Worm (Caenorhabditis elegans) whole organism, midembryonic: ENCODE data around the gene srh-272.

Experiments
- T22C8.4 ChIP-seq: fragments of 200-800 bp; sonication (Bioruptor generic); IDR thresholded peaks from 2 replicates; pipeline ENCODE4 v1.3.6; 2022; ENCODE audit warnings: missing genetic modification characterization, missing compliant biosample characterization
- cog-1 ChIP-seq: sonication (generic microtip); optimal IDR thresholded peaks from 2 replicates; lab custom pipeline; 2016; ENCODE audit warnings: missing genetic modification characterization, missing compliant biosample characterization
- flt-1 ChIP-seq: fragments of 200-800 bp; sonication (Bioruptor generic); IDR thresholded peaks from 2 replicates; pipeline ENCODE4 v1.3.6; 2022; ENCODE audit warnings: missing genetic modification characterization, missing compliant biosample characterization
- klf-2 ChIP-seq: fragments of 200-800 bp; sonication (Bioruptor generic); conservative IDR thresholded peaks from 2 replicates; pipeline ENCODE4 v1.3.6; 2022; ENCODE audit warnings: missing genetic modification reagents, missing genetic modification characterization, missing compliant biosample characterization
- med-1 ChIP-seq: sonication (generic microtip); optimal IDR thresholded peaks from 2 replicates; lab custom pipeline; 2017; ENCODE audit warnings: missing genetic modification characterization, mild to moderate bottlenecking, missing compliant biosample characterization, antibody characterized with exemption, missing genetic modification reagents; ENCODE audit not compliant: insufficient read depth
- ref-1 ChIP-seq: fragments of 200-800 bp; sonication (Bioruptor generic); conservative IDR thresholded peaks from 2 replicates; pipeline ENCODE4 v1.3.6; 2022; ENCODE audit warnings: missing genetic modification reagents, missing genetic modification characterization, missing compliant biosample characterization
- tab-1 ChIP-seq: fragments of 200-800 bp; sonication (Bioruptor generic); IDR thresholded peaks from 2 replicates; pipeline ENCODE4 v1.3.6; 2022; ENCODE audit warnings: missing genetic modification characterization, missing compliant biosample characterization
- ztf-23 ChIP-seq: fragments of 200-800 bp; sonication (Bioruptor generic); IDR thresholded peaks from 2 replicates; pipeline ENCODE4 v1.3.6; 2022; ENCODE audit warnings: missing genetic modification reagents, missing genetic modification characterization, missing compliant biosample characterization
- ztf-29 ChIP-seq: fragments of 200-800 bp; sonication (Bioruptor generic); IDR thresholded peaks from 2 replicates; pipeline ENCODE4 v1.3.6; 2022; ENCODE audit warnings: missing genetic modification reagents, missing genetic modification characterization, missing compliant biosample characterization

srh-272 gene

DNA sequence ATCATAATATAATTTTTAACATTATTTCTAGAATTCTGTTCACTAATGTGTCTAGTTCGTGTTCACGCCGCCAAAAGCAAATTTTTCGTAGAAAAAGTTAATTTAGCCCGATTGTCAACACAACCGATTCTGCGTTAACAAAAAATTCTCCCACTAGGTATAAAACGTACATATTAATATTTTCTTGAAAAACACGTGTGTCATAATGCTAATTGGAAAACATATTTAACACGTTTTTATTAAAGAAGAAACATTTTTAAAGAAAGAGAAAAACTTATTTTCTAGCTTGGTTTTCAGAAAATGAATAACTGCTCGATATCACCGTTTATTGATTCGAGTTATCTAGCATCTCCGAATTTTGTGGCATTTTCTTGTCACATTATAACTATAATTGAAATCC, 7.0 kb downstream of the srh-272 start, which contains the start of gene srh-243:
Gene srh-243, plus strand, starts transcription at position 301 of the 400 bp plus-strand sequence.
- no peak for TF ChIP-seq tab-1 (GFP tag; lab: Robert Waterston, UW)
- no peak for TF ChIP-seq ref-1 (GFP tag; lab: Robert Waterston, UW)

DNA sequence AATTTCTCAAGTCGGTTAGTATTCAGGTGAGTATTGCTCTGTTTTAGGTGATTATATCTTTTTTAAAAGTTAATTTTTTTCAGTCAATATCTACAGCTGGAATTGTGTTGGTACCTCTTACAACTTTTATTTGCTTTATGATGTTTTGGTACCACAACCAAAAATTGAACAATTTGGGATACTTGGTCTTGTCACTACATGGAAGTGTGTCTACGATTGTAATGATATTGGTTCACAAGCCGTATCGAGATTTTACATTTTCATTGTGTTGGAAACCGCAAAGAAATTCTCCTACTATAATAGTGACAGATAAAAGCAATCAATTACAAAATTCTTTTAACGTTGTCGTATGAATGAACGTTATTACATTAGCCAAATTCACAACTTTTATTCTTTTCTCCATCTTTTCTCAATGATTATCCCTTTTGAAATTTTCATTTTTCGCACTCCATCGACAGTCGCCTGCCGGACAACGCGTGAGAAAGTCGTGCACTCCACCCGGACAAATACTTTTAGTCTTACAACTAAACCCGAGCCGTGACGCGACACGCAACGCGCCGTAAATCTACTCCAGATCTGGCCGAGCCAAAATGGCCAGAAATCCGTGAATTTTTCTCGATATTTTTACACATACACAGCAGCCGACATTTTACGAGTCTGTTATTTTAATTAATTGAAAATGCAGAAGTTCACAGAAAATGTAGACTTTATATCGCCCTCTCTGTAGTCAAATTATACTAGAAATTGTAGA, 8.8 kb downstream of the srh-272 start:
- TF ChIP-seq tab-1 (GFP tag; lab: Robert Waterston, UW) = no peak
- TF ChIP-seq flt-1 = no peak
- no peak for TF ChIP-seq ref-1 (GFP tag; lab: Robert Waterston, UW)
- no peak for TF ChIP-seq T22C8.4 (GFP tag; lab: Robert Waterston, UW)
- no peak for TF ChIP-seq ztf-29 (GFP tag; lab: Robert Waterston, UW)
- no peak for TF ChIP-seq med-1 (GFP tag; lab: Kevin White, UChicago)
- no peak for TF ChIP-seq cog-1 (tag; lab: Kevin White, UChicago)
- TF ChIP-seq ztf-23 (GFP tag; lab: Robert Waterston, UW) = no peak
- no peak for TF ChIP-seq klf-2 (GFP tag; lab: Robert Waterston, UW)

DNA sequence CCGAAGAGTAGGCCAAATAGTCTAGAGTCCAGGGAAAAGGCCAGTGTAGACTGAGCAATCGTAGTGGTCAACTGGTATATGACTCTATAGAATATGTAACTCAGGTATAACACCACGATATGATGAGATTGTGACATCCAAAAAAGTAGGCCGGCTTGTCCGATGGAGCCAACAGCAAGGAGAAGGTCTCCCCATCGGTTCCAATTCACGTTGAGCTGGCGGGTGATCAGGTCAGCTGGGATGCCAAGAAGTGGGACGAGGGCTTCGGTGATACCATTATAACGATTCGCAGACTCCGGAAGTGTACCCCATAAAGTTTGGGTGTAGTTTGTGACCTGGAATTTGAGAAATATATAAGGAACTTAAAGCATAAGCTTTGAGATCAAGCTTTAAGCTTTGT, 9.8 kb downstream of the srh-272 start:
- no peak for TF ChIP-seq T22C8.4 (GFP tag; lab: Robert Waterston, UW)

DNA sequence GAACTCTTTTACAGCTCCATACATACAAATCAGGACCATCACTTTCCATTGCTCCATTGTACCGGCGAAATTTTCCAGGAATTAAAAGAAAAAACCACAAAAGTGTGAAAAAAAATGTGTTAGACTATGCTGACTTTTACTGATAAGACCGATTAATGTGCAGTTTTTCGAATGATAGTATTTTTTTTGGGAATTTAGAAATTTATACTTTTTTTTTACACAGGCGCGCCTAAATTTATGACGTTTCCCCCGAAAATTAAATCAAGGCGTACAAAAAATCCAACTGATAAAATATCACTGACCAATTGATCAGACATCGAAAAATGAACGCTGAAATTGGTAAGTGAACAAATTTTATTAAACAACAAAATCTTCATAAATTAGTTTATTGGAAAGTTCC, 12.3 kb downstream of the srh-272 start, which contains the start of gene folt-2:
Gene folt-2, minus strand, starts transcription at position 179 of the 400 bp plus-strand sequence.
- TF ChIP-seq ztf-23 (GFP tag; lab: Robert Waterston, UW) (no peak), T22C8.4 (GFP tag; lab: Robert Waterston, UW) (no peak), klf-2 (GFP tag; lab: Robert Waterston, UW) (no peak), tab-1 (GFP tag; lab: Robert Waterston, UW) (no peak), med-1 (GFP tag; lab: Kevin White, UChicago) (no peak), cog-1 (tag; lab: Kevin White, UChicago) (no peak), ztf-29 (GFP tag; lab: Robert Waterston, UW) (no peak), flt-1 (no peak)

DNA sequence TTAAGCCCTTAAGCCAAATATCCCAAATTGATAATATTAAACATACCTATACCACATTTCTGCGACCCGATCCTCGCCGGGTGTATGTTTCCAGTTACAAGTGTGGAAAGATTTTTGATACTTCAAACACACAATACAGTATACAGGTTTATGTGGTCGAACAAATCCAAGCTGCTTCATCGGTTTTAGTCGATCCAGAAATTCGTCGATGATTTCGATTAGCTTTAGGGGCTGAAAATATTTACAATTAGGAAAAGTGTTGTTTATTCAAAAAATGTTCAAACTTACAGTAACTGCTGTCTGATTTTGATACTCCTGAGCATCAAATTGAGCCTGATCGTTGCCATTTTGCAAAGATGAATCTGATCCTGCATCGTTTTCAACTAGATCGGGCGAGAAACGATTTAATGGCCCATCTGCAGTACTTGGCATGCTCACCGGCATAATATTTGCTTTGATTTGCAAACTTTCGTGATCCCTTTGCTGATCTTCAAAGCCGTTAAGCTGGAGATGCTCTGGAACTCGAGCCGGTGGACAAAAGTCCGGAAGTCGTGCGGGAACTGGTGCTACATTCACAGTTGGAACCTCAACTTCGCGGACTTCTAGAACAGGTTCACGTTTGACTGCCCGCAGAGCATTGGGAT, 13.2 kb downstream of the srh-272 start:
- TF ChIP-seq med-1 (GFP tag; lab: Kevin White, UChicago) = no peak
- TF ChIP-seq klf-2 (GFP tag; lab: Robert Waterston, UW) = no peak
- TF ChIP-seq ref-1 (GFP tag; lab: Robert Waterston, UW) = no peak
- TF ChIP-seq ztf-29 (GFP tag; lab: Robert Waterston, UW) = no peak
- no peak for TF ChIP-seq cog-1 (tag; lab: Kevin White, UChicago)
- TF ChIP-seq ztf-23 (GFP tag; lab: Robert Waterston, UW) = no peak
- no peak for TF ChIP-seq flt-1

DNA sequence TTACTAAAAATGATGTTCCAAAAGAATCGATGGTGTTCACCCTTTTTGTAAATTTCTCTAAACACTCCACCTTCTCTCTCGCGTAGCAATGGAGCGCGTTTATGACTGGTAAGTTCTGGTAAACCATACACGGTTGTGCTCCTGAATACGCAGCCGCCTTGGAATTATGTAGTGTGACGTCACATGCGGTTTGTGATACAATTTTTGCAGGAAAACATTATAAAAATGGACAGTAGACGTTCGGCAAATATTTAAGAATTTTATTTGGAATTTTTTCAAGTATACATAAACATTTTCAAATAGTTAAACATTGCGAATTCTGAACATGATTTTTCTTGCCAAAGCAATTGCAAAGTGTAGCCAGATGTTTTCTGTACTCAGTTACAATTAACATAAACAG, 14.4 kb downstream of the srh-272 start, which contains the start of gene F37B4.10:
Gene F37B4.10, minus strand, starts transcription at position 101 of the 400 bp plus-strand sequence.
- no peak for TF ChIP-seq med-1 (GFP tag; lab: Kevin White, UChicago)

DNA sequence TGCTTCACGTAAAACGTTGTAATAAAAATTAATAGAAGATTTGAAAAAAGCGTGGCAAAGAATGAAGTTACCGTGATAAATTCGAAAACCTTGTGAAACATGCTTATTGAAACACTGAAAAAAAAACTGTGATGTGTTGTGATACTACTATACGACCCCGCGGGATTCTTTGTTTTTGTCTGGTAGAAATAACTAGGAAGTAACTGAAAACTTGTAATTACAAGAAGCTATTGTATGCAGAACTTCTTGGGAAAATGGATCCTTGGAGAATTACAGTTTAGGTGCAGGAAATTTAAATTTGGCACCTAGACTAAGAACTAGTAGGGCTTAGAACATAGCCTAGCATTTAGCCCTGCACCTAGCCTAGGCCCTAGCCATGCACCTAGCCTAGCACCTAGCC, 16.7 kb downstream of the srh-272 start, which contains the start of gene str-39:
Gene str-39, minus strand, starts transcription at position 101 of the 400 bp plus-strand sequence.
- TF ChIP-seq med-1 (GFP tag; lab: Kevin White, UChicago) (no peak), flt-1 (no peak), tab-1 (GFP tag; lab: Robert Waterston, UW) (no peak)

DNA sequence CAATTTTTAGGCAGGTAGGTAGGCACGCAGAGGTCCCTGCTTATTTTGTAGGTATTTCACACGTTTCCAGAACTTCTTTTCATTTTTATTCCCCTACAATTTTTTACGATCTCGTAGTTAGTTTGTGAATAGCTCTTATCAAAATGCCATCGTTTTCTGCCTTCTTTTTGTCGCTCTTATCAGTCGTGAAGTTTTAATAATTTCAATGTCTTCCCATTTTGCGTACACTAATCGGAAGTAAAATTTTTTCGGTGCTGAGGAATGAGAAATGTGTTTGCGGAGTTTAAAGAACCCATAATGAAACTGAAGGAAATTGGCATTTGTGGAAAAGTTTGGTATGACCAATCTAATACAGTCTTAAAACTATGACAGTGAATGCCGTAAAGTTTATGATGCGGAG, 17.2 kb downstream of the srh-272 start:
- TF ChIP-seq ztf-23 (GFP tag; lab: Robert Waterston, UW) (no peak), tab-1 (GFP tag; lab: Robert Waterston, UW) (no peak), klf-2 (GFP tag; lab: Robert Waterston, UW) (no peak), cog-1 (tag; lab: Kevin White, UChicago) (no peak)

DNA sequence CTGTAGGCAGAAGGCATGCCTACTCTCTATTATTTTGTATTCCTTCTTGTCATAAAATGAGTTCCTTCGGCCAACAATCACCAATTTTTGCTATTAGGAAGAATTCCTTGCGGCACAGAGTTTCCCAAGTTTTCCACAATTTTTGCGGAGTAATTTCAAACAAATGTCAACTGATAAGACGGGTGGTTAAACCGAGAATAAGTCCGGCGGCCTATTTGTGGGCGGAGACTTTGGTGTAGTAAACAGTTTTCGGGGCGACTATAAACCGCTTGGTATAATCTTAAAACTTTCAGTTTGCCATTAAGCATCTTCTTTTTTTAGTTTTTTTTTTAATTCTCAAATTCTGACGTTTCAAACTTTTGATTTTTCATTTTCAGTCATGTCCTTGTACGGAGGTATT, 17.9 kb downstream of the srh-272 start, which contains the start of gene ifc-1:
Gene ifc-1, plus strand, starts transcription at position 378 of the 400 bp plus-strand sequence.
- TF ChIP-seq tab-1 (GFP tag; lab: Robert Waterston, UW) = no peak
- no peak for TF ChIP-seq ztf-29 (GFP tag; lab: Robert Waterston, UW)
- TF ChIP-seq med-1 (GFP tag; lab: Kevin White, UChicago) = no peak
- no peak for TF ChIP-seq cog-1 (tag; lab: Kevin White, UChicago)
- no peak for TF ChIP-seq ztf-23 (GFP tag; lab: Robert Waterston, UW)
- no peak for TF ChIP-seq klf-2 (GFP tag; lab: Robert Waterston, UW)
- no peak for TF ChIP-seq T22C8.4 (GFP tag; lab: Robert Waterston, UW)
- no peak for TF ChIP-seq ref-1 (GFP tag; lab: Robert Waterston, UW)
- TF ChIP-seq flt-1 = no peak

DNA sequence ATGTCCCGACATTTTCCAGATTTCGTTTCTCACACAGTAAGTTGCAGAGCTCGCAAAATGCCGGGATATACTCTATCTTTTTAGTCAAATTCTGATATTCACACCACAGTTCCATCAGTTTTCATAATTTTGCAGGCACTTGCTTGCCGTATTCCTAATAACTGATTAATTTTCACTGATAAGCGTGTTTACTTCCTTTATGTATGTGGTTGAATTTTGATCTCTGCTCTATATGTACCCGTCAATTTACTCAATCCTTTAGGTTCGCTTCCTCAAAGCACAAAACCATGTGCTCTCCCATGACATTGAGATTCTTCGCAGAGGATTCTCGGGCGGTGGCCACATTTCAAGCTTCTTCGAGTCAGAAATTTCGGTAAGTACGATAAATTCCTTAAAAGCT, 18.4 kb downstream of the srh-272 start:
- TF ChIP-seq med-1 (GFP tag; lab: Kevin White, UChicago) (no peak), flt-1 (no peak), ztf-23 (GFP tag; lab: Robert Waterston, UW) (no peak), ref-1 (GFP tag; lab: Robert Waterston, UW) (no peak), T22C8.4 (GFP tag; lab: Robert Waterston, UW) (no peak), tab-1 (GFP tag; lab: Robert Waterston, UW) (no peak), ztf-29 (GFP tag; lab: Robert Waterston, UW) (no peak), cog-1 (tag; lab: Kevin White, UChicago) (no peak), klf-2 (GFP tag; lab: Robert Waterston, UW) (no peak)
